Worm (Caenorhabditis elegans) whole organism, late embryonic: ENCODE data around the gene C08F11.17.

Experiments
- ama-1 ChIP-seq: fragments of 150-350 bp; optimal IDR thresholded peaks from 2 replicates; lab custom pipeline; 2014
- che-1 ChIP-seq: sonication (generic microtip); optimal IDR thresholded peaks from 2 replicates; lab custom pipeline; 2016; ENCODE audit warnings: mild to moderate bottlenecking, missing genetic modification characterization, missing compliant biosample characterization
- dve-1 ChIP-seq: sonication (generic microtip); optimal IDR thresholded peaks from 2 replicates; lab custom pipeline; 2017; ENCODE audit warnings: antibody characterized with exemption, mild to moderate bottlenecking, missing genetic modification characterization, missing compliant biosample characterization
- elt-2 ChIP-seq: sonication (generic microtip); optimal IDR thresholded peaks from 2 replicates; lab custom pipeline; 2016; ENCODE audit warnings: missing genetic modification reagents, missing genetic modification characterization, missing compliant biosample characterization
- lin-11 ChIP-seq: fragments of 200-800 bp; sonication (Bioruptor generic); optimal IDR thresholded peaks from 2 replicates; lab custom pipeline; 2018; ENCODE audit warnings: mild to moderate bottlenecking, missing genetic modification characterization, missing compliant biosample characterization
- nhr-232 ChIP-seq: sonication (generic microtip); optimal IDR thresholded peaks from 2 replicates; lab custom pipeline; 2016; ENCODE audit warnings: missing genetic modification characterization, missing compliant biosample characterization
- pax-1 ChIP-seq: fragments of 150-350 bp; optimal IDR thresholded peaks from 2 replicates; lab custom pipeline; 2014; ENCODE audit warnings: missing biosample characterization, missing genetic modification characterization
- pha-4 ChIP-seq: fragments of 150-350 bp; optimal IDR thresholded peaks from 2 replicates; lab custom pipeline; 2018; ENCODE audit warnings: missing biosample characterization, missing genetic modification reagents, missing genetic modification characterization
- rnt-1 ChIP-seq: sonication (generic microtip); optimal IDR thresholded peaks from 2 replicates; lab custom pipeline; 2016; ENCODE audit warnings: missing genetic modification characterization, missing compliant biosample characterization
- syd-9 ChIP-seq: sonication (generic microtip); optimal IDR thresholded peaks from 2 replicates; lab custom pipeline; 2016; ENCODE audit warnings: mild to moderate bottlenecking, missing genetic modification characterization, moderate library complexity, missing compliant biosample characterization
- zip-5 ChIP-seq: sonication (generic microtip); optimal IDR thresholded peaks from 2 replicates; lab custom pipeline; 2016; ENCODE audit warnings: missing genetic modification characterization, missing compliant biosample characterization

ce11 chrIV:13696900-13697299 lies 46.8 kb upstream of the C08F11.17 start:
- TF ChIP-seq dve-1 (tag; lab: Kevin White, UChicago) (no peak), ama-1 (lab: Kevin White, UChicago) (no peak), pax-1 (tag; lab: Kevin White, UChicago) (no peak), pha-4 (tag; lab: Kevin White, UChicago) (no peak), lin-11 (tag; lab: Kevin White, UChicago) (no peak), elt-2 (tag; lab: Kevin White, UChicago) (no peak), nhr-232 (no peak), rnt-1 (tag; lab: Kevin White, UChicago) (no peak), zip-5 (tag; lab: Kevin White, UChicago) (no peak), che-1 (tag; lab: Kevin White, UChicago) (no peak), syd-9 (tag; lab: Kevin White, UChicago) (no peak)
